Worm (Caenorhabditis elegans) whole organism, L4/young adult: ENCODE results near the gene F20C5.7.

Experiments
- W03F9.2 ChIP-seq: fragments of 150-350 bp; optimal IDR thresholded peaks from 2 replicates; lab custom pipeline; 2014; ENCODE audit warnings: missing biosample characterization, missing genetic modification characterization
- dao-5 ChIP-seq: sonication (generic microtip); optimal IDR thresholded peaks from 2 replicates; lab custom pipeline; 2016; ENCODE audit warnings: missing genotype, missing genetic modification characterization, moderate library complexity, missing compliant biosample characterization
- him-1 ChIP-seq: sonication (generic microtip); optimal IDR thresholded peaks from 2 replicates; lab custom pipeline; 2016; ENCODE audit warnings: missing genotype, missing genetic modification reagents, missing genetic modification characterization, missing compliant biosample characterization

DNA sequence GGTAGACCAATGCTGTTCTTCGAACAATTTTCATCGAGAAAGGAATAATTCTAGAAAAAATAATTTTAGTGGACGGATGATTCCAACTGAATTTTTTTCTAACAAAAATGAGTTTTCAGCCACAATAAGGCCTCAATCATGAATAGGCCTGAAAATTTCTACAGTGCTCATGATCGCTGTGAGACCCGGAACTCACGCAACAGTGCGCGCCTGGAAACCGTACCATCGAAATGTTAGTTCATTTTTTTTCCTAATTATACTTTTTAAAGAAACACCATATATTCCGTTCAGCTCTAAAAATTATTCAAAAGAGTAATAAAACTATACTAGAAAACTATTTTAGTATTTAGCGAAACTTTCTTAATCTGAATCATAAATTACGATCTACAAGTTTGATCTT, 20.6 kb downstream of the F20C5.7 start:
- TF ChIP-seq W03F9.2, result no peak
- TF ChIP-seq dao-5, result no peak
- no peak for TF ChIP-seq him-1 (tag; lab: Kevin White, UChicago)
